Fruit fly (Drosophila melanogaster) whole organism, pupa: ENCODE data around the gene Hr83.

ENCODE experiments used
- CG34367 ChIP-seq: fragments of 200-800 bp; sonication (Bioruptor generic); optimal IDR thresholded peaks from 2 replicates; lab custom pipeline; 2018; ENCODE audit warnings: missing biosample characterization, mild to moderate bottlenecking, missing genetic modification characterization
- Pif1B ChIP-seq: fragments of 200-800 bp; sonication (Bioruptor generic); optimal IDR thresholded peaks from 3 replicates; lab custom pipeline; 2016; ENCODE audit warnings: missing biosample characterization, missing genetic modification characterization
- gl ChIP-seq: fragments of 200-800 bp; sonication (Bioruptor generic); optimal IDR thresholded peaks from 2 replicates; lab custom pipeline; 2018; ENCODE audit warnings: missing biosample characterization, mild to moderate bottlenecking, missing genetic modification characterization

- no peak for TF ChIP-seq Pif1B (GFP tag; lab: Kevin White, UChicago)
- no peak for TF ChIP-seq gl (tag; lab: Kevin White, UChicago)
- TF ChIP-seq CG34367 (tag; lab: Kevin White, UChicago): no peak
Observed at dm6 chr3R:6315078-6315477, 34.0 kb upstream of the Hr83 start.
